Worm (Caenorhabditis elegans): ENCODE measurements around the gene sre-44.

DNA sequence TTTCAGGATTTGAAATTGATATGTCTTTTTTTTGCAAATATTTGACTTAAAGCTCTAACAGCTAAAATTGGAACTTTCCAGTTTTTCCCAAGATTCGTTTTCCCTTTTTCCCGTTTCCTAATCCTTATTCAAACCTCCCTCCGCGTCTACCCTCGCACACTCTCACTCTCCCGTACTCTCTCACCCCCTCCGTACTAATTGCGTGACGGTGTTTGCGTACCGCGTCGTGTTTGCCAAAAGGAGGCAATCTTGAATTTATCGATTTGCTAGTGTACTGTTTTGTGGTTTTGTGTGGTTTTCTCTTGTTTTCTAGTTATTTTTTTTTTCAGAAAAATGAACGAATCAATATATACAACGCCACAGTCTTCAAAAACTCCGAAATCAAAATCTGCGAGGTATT, 40.8 kb upstream of the sre-44 start, which contains the start of gene citk-1:
- TF ChIP-seq che-1 (tag; optimal IDR thresholded peaks at IDR 0.05) (no peak), ets-4 (tag; optimal IDR thresholded peaks at IDR 0.05) (no peak), pax-1 (tag; optimal IDR thresholded peaks at IDR 0.05) (no peak), pqm-1 (tag; optimal IDR thresholded peaks at IDR 0.05) (no peak), ceh-48 (tag; optimal IDR thresholded peaks at IDR 0.05) (peak; percentile 71), ttx-3 (tag; optimal IDR thresholded peaks at IDR 0.05) (no peak), nhr-11 (tag; optimal IDR thresholded peaks at IDR 0.05) (no peak), elt-2 (tag; optimal IDR thresholded peaks at IDR 0.05) (no peak), sdc-2 (tag; optimal IDR thresholded peaks at IDR 0.05) (no peak), unc-3 (GFP tag; conservative IDR thresholded peaks at IDR 0.05) (0 out of 2 replicates have a peak, but pooled peaks have one; percentile 47), unc-3 (tag; optimal IDR thresholded peaks at IDR 0.05) (no peak)
